Fruit fly (Drosophila melanogaster): ENCODE data around the gene CG32104.
A peak's percentile ranks its signal among the peaks of the same experiment; 100 is the strongest.

Gene CG32104

dm6 chr3L:12363729-12364128, 35.4 kb downstream of the CG32104 start (continued):
- TF ChIP-seq CG2199 (GFP tag; IDR thresholded peaks at IDR 0.05) (no peak), Neu2 (GFP tag; optimal IDR thresholded peaks at IDR 0.05; ENCODE audit: borderline replicate concordance) (no peak), disco-r (GFP tag; optimal IDR thresholded peaks at IDR 0.05) (no peak), emc (GFP tag; optimal IDR thresholded peaks at IDR 0.05) (no peak), Sry-β (GFP tag; optimal IDR thresholded peaks at IDR 0.05) (no peak)

dm6 chr3L:12351440-12351839, 47.7 kb downstream of the CG32104 start, which contains the start of gene CrzR:
CrzR (minus strand) TSS chr3L:12351544.
- no peak for TF ChIP-seq Dref (GFP tag; IDR thresholded peaks at IDR 0.05)
- 0 out of 2 replicates have a peak, but pooled peaks have one; percentile 8 for TF ChIP-seq ttk (GFP tag; IDR thresholded peaks at IDR 0.05)
- TF ChIP-seq zen2 (GFP tag; IDR thresholded peaks at IDR 0.05; ENCODE audit: partially characterized antibody): 0 out of 3 replicates have a peak, but pooled peaks have one; percentile 31
- TF ChIP-seq Dbx (GFP tag; IDR thresholded peaks at IDR 0.05): 0 out of 3 replicates have a peak, but pooled peaks have one; percentile 11
- no peak for TF ChIP-seq CHES-1-like (GFP tag; optimal IDR thresholded peaks at IDR 0.05)
- peak; percentile 48 for TF ChIP-seq CG18476 (GFP tag; optimal IDR thresholded peaks at IDR 0.05)
- TF ChIP-seq CG5180 (GFP tag; optimal IDR thresholded peaks at IDR 0.05): peak; percentile 97
- no peak for TF ChIP-seq BEAF-32 (GFP tag; optimal IDR thresholded peaks at IDR 0.05)
- peak; percentile 54 for TF ChIP-seq scrt (GFP tag; optimal IDR thresholded peaks at IDR 0.05)

- TF ChIP-seq ftz-f1 (GFP tag; optimal IDR thresholded peaks at IDR 0.05): no peak
- TF ChIP-seq chinmo (GFP tag; IDR thresholded peaks at IDR 0.05; ENCODE audit: partially characterized antibody): no peak
- peak; percentile 27 for TF ChIP-seq CG9817 (tag; optimal IDR thresholded peaks at IDR 0.05)
- peak; percentile 53 for TF ChIP-seq schlank (tag; optimal IDR thresholded peaks at IDR 0.05)
- TF ChIP-seq CG6175 (GFP tag; IDR thresholded peaks at IDR 0.05): no peak
- TF ChIP-seq CG8359 (GFP tag; optimal IDR thresholded peaks at IDR 0.05; ENCODE audit: borderline replicate concordance): no peak
- TF ChIP-seq CG12104 (GFP tag; optimal IDR thresholded peaks at IDR 0.05): peak; percentile 33
- TF ChIP-seq CG2712 (tag; optimal IDR thresholded peaks at IDR 0.05): no peak
- no peak for TF ChIP-seq CG2889 (GFP tag; IDR thresholded peaks at IDR 0.05)
- TF ChIP-seq eyg (GFP tag; optimal IDR thresholded peaks at IDR 0.05): peak; percentile 27
- TF ChIP-seq slbo (GFP tag; IDR thresholded peaks at IDR 0.05): no peak
- 0 out of 2 replicates have a peak, but pooled peaks have one; percentile 40 for TF ChIP-seq HLH3B (GFP tag; IDR thresholded peaks at IDR 0.05)
- TF ChIP-seq CG4328 (GFP tag; optimal IDR thresholded peaks at IDR 0.05): no peak
- TF ChIP-seq mld (GFP tag; IDR thresholded peaks at IDR 0.05; ENCODE audit: partially characterized antibody): no peak
- TF ChIP-seq CG1602 (GFP tag; optimal IDR thresholded peaks at IDR 0.05): no peak
- TF ChIP-seq org-1 (GFP tag; optimal IDR thresholded peaks at IDR 0.05): peak; percentile 53
- no peak for TF ChIP-seq CG3995 (GFP tag; optimal IDR thresholded peaks at IDR 0.05)
- TF ChIP-seq sd (tag; optimal IDR thresholded peaks at IDR 0.05): no peak
- TF ChIP-seq CG17568 (GFP tag; optimal IDR thresholded peaks at IDR 0.05): no peak
- no peak for TF ChIP-seq Gsc (GFP tag; IDR thresholded peaks at IDR 0.05)
- no peak for TF ChIP-seq bigmax (GFP tag; optimal IDR thresholded peaks at IDR 0.05)
- no peak for TF ChIP-seq al (GFP tag; IDR thresholded peaks at IDR 0.05)
- no peak for TF ChIP-seq CG8478 (optimal IDR thresholded peaks at IDR 0.05)
- no peak for TF ChIP-seq CG31365 (tag; optimal IDR thresholded peaks at IDR 0.05)
- peak; percentile 32 for TF ChIP-seq CG18764 (GFP tag; optimal IDR thresholded peaks at IDR 0.05)
- TF ChIP-seq Xrp1 (GFP tag; IDR thresholded peaks at IDR 0.05): no peak
- TF ChIP-seq CG2116 (GFP tag; optimal IDR thresholded peaks at IDR 0.05): no peak
- peak; percentile 53 for TF ChIP-seq CG18011 (GFP tag; optimal IDR thresholded peaks at IDR 0.05)
- TF ChIP-seq CG4730 (GFP tag; IDR thresholded peaks at IDR 0.05): no peak
- TF ChIP-seq CG12071 (GFP tag; optimal IDR thresholded peaks at IDR 0.05): peak; percentile 53
- no peak for TF ChIP-seq hth (optimal IDR thresholded peaks at IDR 0.05)
- no peak for TF ChIP-seq zf30C (GFP tag; optimal IDR thresholded peaks at IDR 0.05)
- no peak for TF ChIP-seq eve (GFP tag; optimal IDR thresholded peaks at IDR 0.05)
- TF ChIP-seq CrebB (tag; optimal IDR thresholded peaks at IDR 0.05): peak; percentile 26
- peak; percentile 21 for TF ChIP-seq CG7786 (GFP tag; optimal IDR thresholded peaks at IDR 0.05)
Observed at dm6 chr3L:12350307-12350706, 48.8 kb downstream of the CG32104 start.
